Fruit fly (Drosophila melanogaster) whole organism, wandering third instar larva: ENCODE data around the gene CG32243.

Experiments
- Dif ChIP-seq: fragments of 200-275, 200-300 bp; sonication (Bioruptor generic); optimal IDR thresholded peaks from 2 replicates; lab custom pipeline; 2018; ENCODE audit warnings: missing biosample characterization, missing genetic modification characterization; ENCODE audit not compliant: partially characterized antibody
- Rel ChIP-seq, 2 experiments: fragments of 200-800 bp; sonication (Bioruptor generic) in 1 of 2; optimal IDR thresholded peaks; 2 replicates in 1 of 2; 3 replicates in 1 of 2; lab custom pipeline; 2016 to 2019; ENCODE audit warnings: mild to moderate bottlenecking in 2 of 2, missing biosample characterization in 2 of 2, missing genetic modification characterization in 2 of 2, moderate library complexity in 1 of 2
- psq ChIP-seq: fragments of 200-800 bp; sonication (Bioruptor generic); optimal IDR thresholded peaks from 3 replicates; lab custom pipeline; 2017; ENCODE audit warnings: missing biosample characterization, mild to moderate bottlenecking, missing genetic modification characterization, moderate library complexity

DNA sequence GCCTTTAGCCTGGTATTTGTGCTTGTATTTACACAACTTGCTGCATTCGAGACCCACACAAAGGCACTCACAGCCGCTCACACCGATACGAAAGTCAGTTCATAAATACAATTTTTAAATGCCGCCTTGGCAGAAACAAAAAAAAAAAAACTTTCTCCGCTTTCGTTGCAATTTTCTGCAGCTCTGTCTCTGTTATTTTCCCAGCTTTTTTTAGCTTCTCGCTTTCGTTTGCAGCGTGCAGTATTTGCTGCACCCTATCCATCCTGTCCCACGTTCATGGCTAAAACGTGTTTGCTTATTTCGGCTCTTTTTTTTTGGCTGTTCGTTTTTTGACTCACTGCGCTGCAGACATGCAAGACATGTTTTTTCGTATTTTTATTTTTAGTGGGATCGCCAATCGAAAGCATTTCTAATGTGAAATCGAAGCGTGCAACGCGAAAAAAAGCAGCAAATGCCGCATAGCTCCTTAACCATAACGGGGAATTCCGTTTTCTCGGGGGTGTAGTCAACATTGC lies 21.6 kb downstream of the CG32243 start:
- TF ChIP-seq Rel (GFP tag; optimal IDR thresholded peaks at IDR 0.05; lab: Kevin White, UChicago) (no peak), Rel (tag; optimal IDR thresholded peaks at IDR 0.05; lab: Kevin White, UChicago) (no peak), Dif (GFP tag; lab: Kevin White, UChicago) (no peak), psq (GFP tag; lab: Kevin White, UChicago) (no peak)
